Worm (Caenorhabditis elegans): Measurements from ENCODE around the gene nhr-21.

DNA sequence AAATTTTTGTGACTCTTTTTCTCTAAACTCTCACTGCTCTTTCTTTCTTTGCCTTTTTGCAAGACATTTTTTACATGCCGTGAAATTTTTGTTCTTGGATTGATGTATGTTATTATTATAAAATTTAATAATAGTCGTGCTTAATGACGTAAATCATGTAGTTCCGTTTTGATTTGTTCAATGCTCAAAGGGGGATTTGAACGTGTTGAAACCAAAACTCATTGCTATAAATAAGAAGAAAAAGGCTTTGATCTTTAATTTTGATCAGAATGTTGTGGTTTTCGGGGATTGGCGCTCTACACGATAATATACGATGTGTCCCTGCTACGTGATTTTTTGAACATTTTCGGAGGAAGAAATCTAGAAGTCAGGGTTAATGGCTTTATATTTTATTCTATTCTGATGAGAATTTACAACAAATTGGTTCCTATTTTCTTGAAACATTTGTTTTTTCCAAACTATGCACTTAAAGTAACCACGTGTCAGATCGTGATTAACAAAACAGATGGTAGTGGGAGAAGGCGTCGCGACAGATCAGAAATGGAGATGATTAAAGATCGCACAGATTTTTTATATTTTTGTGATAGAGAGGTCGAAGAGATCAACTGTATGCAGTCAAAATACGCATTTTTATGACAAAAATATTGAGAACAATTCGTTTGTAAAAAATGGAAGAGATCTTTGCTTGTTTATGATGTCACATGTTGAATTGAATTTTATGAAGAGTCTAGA, 2.7 kb downstream of the nhr-21 start:
- TF ChIP-seq aly-2 (tag; optimal IDR thresholded peaks at IDR 0.05), result no peak
- TF ChIP-seq lin-13 (GFP tag; optimal IDR thresholded peaks at IDR 0.05), result no peak
- TF ChIP-seq nhr-129 (tag; optimal IDR thresholded peaks at IDR 0.05), result no peak
- no peak for TF ChIP-seq nhr-77 (tag; optimal IDR thresholded peaks at IDR 0.05)
- TF ChIP-seq unc-62 (GFP tag; optimal IDR thresholded peaks at IDR 0.05), result no peak
- TF ChIP-seq lin-39 (tag; optimal IDR thresholded peaks at IDR 0.05), result no peak
- TF ChIP-seq lsy-2 (tag; optimal IDR thresholded peaks at IDR 0.05), result peak in 1 of 2 experiments; percentile 16
